Fruit fly (Drosophila melanogaster): ENCODE results near the gene Jhbp12.

dm6 chr3R:24573094-24573732 is 48.6 kb downstream of the Jhbp12 start:
- TF ChIP-seq Hr38 (GFP tag; optimal IDR thresholded peaks at IDR 0.05): no peak
- no peak for TF ChIP-seq CG11902 (GFP tag; optimal IDR thresholded peaks at IDR 0.05)
- no peak for TF ChIP-seq CG6854 (GFP tag; optimal IDR thresholded peaks at IDR 0.05)
